Worm (Caenorhabditis elegans) whole organism, early embryonic: ENCODE results near the gene Y49F6B.20.

Source experiments
- B0310.2 ChIP-seq: sonication (generic microtip); optimal IDR thresholded peaks from 2 replicates; lab custom pipeline; 2016; ENCODE audit warnings: mild to moderate bottlenecking, missing genetic modification characterization, missing compliant biosample characterization
- F13C5.2 ChIP-seq: sonication (generic microtip); optimal IDR thresholded peaks from 2 replicates; lab custom pipeline; 2017; ENCODE audit warnings: mild to moderate bottlenecking, missing genetic modification characterization, inconsistent platforms, missing compliant biosample characterization
- aly-1 ChIP-seq: sonication (generic microtip); optimal IDR thresholded peaks from 2 replicates; lab custom pipeline; 2016; ENCODE audit warnings: missing genetic modification characterization, missing compliant biosample characterization
- ama-1 ChIP-seq: fragments of 150-350 bp; optimal IDR thresholded peaks from 2 replicates; lab custom pipeline; 2014
- ceh-13 ChIP-seq: fragments of 200-800 bp; sonication (Bioruptor generic); optimal IDR thresholded peaks from 2 replicates; lab custom pipeline; 2018; ENCODE audit warnings: mild to moderate bottlenecking, missing genetic modification characterization, missing compliant biosample characterization
- ceh-36 ChIP-seq: sonication (generic microtip); optimal IDR thresholded peaks from 2 replicates; lab custom pipeline; 2016; ENCODE audit warnings: missing genetic modification characterization, inconsistent platforms, missing compliant biosample characterization
- ets-7 ChIP-seq: sonication (generic microtip); optimal IDR thresholded peaks from 2 replicates; lab custom pipeline; 2016; ENCODE audit warnings: missing genotype, missing genetic modification characterization, missing compliant biosample characterization
- flt-1 ChIP-seq: fragments of 200-800 bp; sonication (Bioruptor generic); IDR thresholded peaks from 2 replicates; pipeline ENCODE4 v1.3.6; 2022; ENCODE audit warnings: missing genetic modification characterization, missing compliant biosample characterization
- hmbx-1 ChIP-seq: sonication (generic microtip); optimal IDR thresholded peaks from 2 replicates; lab custom pipeline; 2016; ENCODE audit warnings: mild to moderate bottlenecking, missing genetic modification characterization, missing compliant biosample characterization
- hmg-4 ChIP-seq: fragments of 200-800 bp; sonication (Bioruptor generic); optimal IDR thresholded peaks from 2 replicates; lab custom pipeline; 2018; ENCODE audit warnings: mild to moderate bottlenecking, missing genetic modification characterization, missing compliant biosample characterization
- hnd-1 ChIP-seq: sonication (generic microtip); optimal IDR thresholded peaks from 2 replicates; lab custom pipeline; 2016; ENCODE audit warnings: missing genetic modification characterization, missing compliant biosample characterization
- pes-1 ChIP-seq: fragments of 200-800 bp; sonication (Bioruptor generic); IDR thresholded peaks from 2 replicates; pipeline ENCODE4 v1.3.6; 2022; ENCODE audit warnings: missing genetic modification reagents, missing genetic modification characterization, missing compliant biosample characterization
- scrt-1 ChIP-seq: fragments of 200-800 bp; sonication (Bioruptor generic); IDR thresholded peaks from 2 replicates; pipeline ENCODE4 v1.3.6; 2022; ENCODE audit warnings: missing genetic modification characterization, missing compliant biosample characterization
- sea-1 ChIP-seq: fragments of 200-800 bp; sonication (Bioruptor generic); conservative IDR thresholded peaks from 2 replicates; pipeline ENCODE4 v1.3.6; 2022; ENCODE audit warnings: missing genetic modification characterization, missing compliant biosample characterization
- tbx-11 ChIP-seq: fragments of 200-800 bp; sonication (Bioruptor generic); IDR thresholded peaks from 2 replicates; pipeline ENCODE4 v1.3.6; 2022; ENCODE audit warnings: missing genetic modification characterization, missing compliant biosample characterization
- tbx-37 ChIP-seq: fragments of 200-800 bp; sonication (Bioruptor generic); conservative IDR thresholded peaks from 2 replicates; pipeline ENCODE4 v1.3.6; 2022; ENCODE audit warnings: missing genetic modification reagents, missing genetic modification characterization, missing compliant biosample characterization
- tra-4 ChIP-seq: sonication (generic microtip); optimal IDR thresholded peaks from 2 replicates; lab custom pipeline; 2017; ENCODE audit warnings: missing genetic modification characterization, missing compliant biosample characterization

Gene Y49F6B.20

ce11 chrII:3428158-3428704, 42.2 kb downstream of the Y49F6B.20 start:
- TF ChIP-seq tra-4 (tag; lab: Kevin White, UChicago) (no peak), F13C5.2 (tag; lab: Kevin White, UChicago) (no peak), B0310.2 (tag; lab: Kevin White, UChicago) (no peak), tbx-11 (no peak), ceh-13 (GFP tag; lab: Kevin White, UChicago) (no peak), aly-1 (tag; lab: Kevin White, UChicago) (no peak), pes-1 (GFP tag; lab: Robert Waterston, UW) (no peak), ets-7 (tag; lab: Kevin White, UChicago) (no peak), scrt-1 (GFP tag; lab: Robert Waterston, UW) (no peak), hmbx-1 (tag; lab: Kevin White, UChicago) (no peak), hmg-4 (no peak), hnd-1 (tag; lab: Kevin White, UChicago) (no peak), tbx-37 (GFP tag; lab: Robert Waterston, UW) (no peak), ama-1 (lab: Kevin White, UChicago) (no peak), flt-1 (no peak)

DNA sequence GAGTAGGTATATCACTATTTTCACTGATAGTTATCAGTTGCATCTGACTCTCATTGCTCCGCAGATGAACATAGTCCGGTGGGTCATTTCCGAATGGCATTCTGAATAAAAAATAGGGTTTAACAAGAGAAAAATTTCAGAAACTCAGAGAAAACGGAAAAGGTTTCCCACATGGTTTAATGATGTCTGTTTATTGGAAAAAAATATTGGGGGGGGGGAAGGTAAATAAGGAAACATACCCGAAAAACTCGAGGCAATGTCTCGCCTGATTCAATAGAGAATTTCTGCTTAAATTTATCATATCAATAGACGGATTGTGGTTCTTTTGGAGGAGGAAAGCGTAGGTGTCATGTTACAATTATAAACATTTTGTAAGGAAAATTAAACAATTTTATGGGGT, 45.0 kb downstream of the Y49F6B.20 start, which contains the start of gene nep-11:
Gene nep-11, minus strand, starts transcription at position 101 of the 400 bp plus-strand sequence.
- TF ChIP-seq tra-4 (tag; lab: Kevin White, UChicago) (no peak), ceh-36 (tag; lab: Kevin White, UChicago) (no peak), scrt-1 (GFP tag; lab: Robert Waterston, UW) (no peak), hmbx-1 (tag; lab: Kevin White, UChicago) (no peak), hnd-1 (tag; lab: Kevin White, UChicago) (no peak), sea-1 (GFP tag; lab: Robert Waterston, UW) (no peak), flt-1 (no peak)

- no peak for TF ChIP-seq scrt-1 (GFP tag; lab: Robert Waterston, UW)
- no peak for TF ChIP-seq B0310.2 (tag; lab: Kevin White, UChicago)
- TF ChIP-seq flt-1, result no peak
Measured at ce11 chrII:3422938-3423337, 47.5 kb downstream of the Y49F6B.20 start.
